Fruit fly (Drosophila melanogaster) whole organism, wandering third instar larva: ENCODE measurements around the gene wge.

Experiments used
- Abd-B ChIP-seq: fragments of >200 bp; optimal IDR thresholded peaks from 2 replicates; lab custom pipeline; 2017; ENCODE audit warnings: missing biosample characterization, missing genetic modification characterization
- Dfd ChIP-seq: fragments of >200 bp; optimal IDR thresholded peaks from 2 replicates; lab custom pipeline; 2017; ENCODE audit warnings: missing biosample characterization, missing genetic modification characterization
- Myc ChIP-seq: fragments of >200 bp; optimal IDR thresholded peaks from 2 replicates; lab custom pipeline; 2017
- fru ChIP-seq: fragments of 200-800 bp; sonication (Bioruptor generic); optimal IDR thresholded peaks from 3 replicates; lab custom pipeline; 2016; ENCODE audit warnings: missing biosample characterization, mild to moderate bottlenecking, missing genetic modification characterization
- h ChIP-seq: fragments of 200-800 bp; sonication (Bioruptor generic); optimal IDR thresholded peaks from 3 replicates; lab custom pipeline; 2016; ENCODE audit warnings: missing biosample characterization, mild to moderate bottlenecking, missing genetic modification characterization
- lola ChIP-seq: fragments of >200 bp; optimal IDR thresholded peaks from 2 replicates; lab custom pipeline; 2017; ENCODE audit warnings: missing biosample characterization, missing genetic modification characterization
- sv ChIP-seq: fragments of 200-800 bp; sonication (Bioruptor generic); optimal IDR thresholded peaks from 3 replicates; lab custom pipeline; 2016; ENCODE audit warnings: missing biosample characterization, missing genetic modification characterization
- tai ChIP-seq: sonication (Bioruptor generic); optimal IDR thresholded peaks from 2 replicates; lab custom pipeline; 2016; ENCODE audit warnings: missing biosample characterization, missing genetic modification characterization
- usp ChIP-seq: fragments of >200 bp; optimal IDR thresholded peaks from 2 replicates; lab custom pipeline; 2017; ENCODE audit warnings: missing biosample characterization, missing genetic modification characterization

- TF ChIP-seq usp: no peak
- no peak for TF ChIP-seq fru
- TF ChIP-seq Dfd: no peak
- no peak for TF ChIP-seq sv (GFP tag; lab: Kevin White, UChicago)
- TF ChIP-seq Abd-B: no peak
- no peak for TF ChIP-seq h
- no peak for TF ChIP-seq lola (GFP tag; lab: Kevin White, UChicago)
- no peak for TF ChIP-seq Myc (lab: Kevin White, UChicago)
- TF ChIP-seq tai (GFP tag; lab: Kevin White, UChicago): no peak
Observed at dm6 chr3R:22750039-22750438, 29.1 kb upstream of the wge start.
